Worm (Caenorhabditis elegans) whole organism, young adult: ENCODE measurements around the gene ephx-1.

Source experiments
- Y56A3A.18 ChIP-seq: fragments of 200-800 bp; sonication (Bioruptor generic); IDR thresholded peaks from 2 replicates; pipeline ENCODE4 v1.3.6; 2022; ENCODE audit warnings: missing genetic modification reagents, missing genetic modification characterization, missing compliant biosample characterization
- aptf-3 ChIP-seq: fragments of 200-800 bp; sonication (Bioruptor generic); IDR thresholded peaks from 2 replicates; pipeline ENCODE4 v1.3.6; 2022; ENCODE audit warnings: missing genetic modification characterization, missing compliant biosample characterization
- cebp-1 ChIP-seq, 2 experiments: fragments of 200-800 bp in 1 of 2; sonication (Bioruptor generic) in 1 of 2; sonication (generic microtip) in 1 of 2; IDR thresholded peaks in 1 of 2; optimal IDR thresholded peaks in 1 of 2; 2 replicates each; pipeline versions ENCODE4 v1.3.6 to Lab custom; 2017 to 2022; ENCODE audit warnings: missing compliant biosample characterization in 2 of 2, missing genetic modification characterization in 2 of 2, mild to moderate bottlenecking in 1 of 2, missing genetic modification reagents in 1 of 2, moderate library complexity in 1 of 2
- fkh-3 ChIP-seq: sonication (generic microtip); optimal IDR thresholded peaks from 2 replicates; lab custom pipeline; 2016; ENCODE audit warnings: mild to moderate bottlenecking, missing genetic modification characterization, missing compliant biosample characterization
- lin-54 ChIP-seq: fragments of 200-800 bp; sonication (Bioruptor generic); optimal IDR thresholded peaks from 2 replicates; lab custom pipeline; 2018; ENCODE audit warnings: mild to moderate bottlenecking, missing genetic modification characterization, missing compliant biosample characterization
- nhr-120 ChIP-seq: fragments of 200-800 bp; sonication (Bioruptor generic); IDR thresholded peaks from 2 replicates; pipeline ENCODE4 v1.3.6; 2022; ENCODE audit warnings: missing genetic modification characterization, missing compliant biosample characterization
- repo-1 ChIP-seq: sonication (generic microtip); optimal IDR thresholded peaks from 2 replicates; lab custom pipeline; 2017; ENCODE audit warnings: mild to moderate bottlenecking, missing genetic modification characterization, missing compliant biosample characterization
- snpc-4 ChIP-seq, 5 experiments: fragments of 150-350 bp in 1 of 5; sonication (generic microtip) in 4 of 5; optimal IDR thresholded peaks; 2 replicates each; lab custom pipeline; 2014 to 2018; ENCODE audit warnings: missing genetic modification characterization in 5 of 5, missing biosample characterization in 3 of 5, antibody characterized with exemption in 2 of 5, mild to moderate bottlenecking in 2 of 5, missing compliant biosample characterization in 2 of 5, missing genotype in 2 of 5, moderate library complexity in 2 of 5, missing genetic modification reagents in 1 of 5
- unc-62 ChIP-seq: fragments of 150-350 bp; optimal IDR thresholded peaks from 2 replicates; lab custom pipeline; 2014; ENCODE audit warnings: missing biosample characterization, missing genetic modification reagents, missing genetic modification characterization
- ztf-25 ChIP-seq: fragments of 200-800 bp; sonication (Bioruptor generic); IDR thresholded peaks from 2 replicates; pipeline ENCODE4 v1.3.6; 2022; ENCODE audit warnings: missing genetic modification reagents, missing genetic modification characterization, missing compliant biosample characterization
- ztf-3 ChIP-seq: fragments of 200-800 bp; sonication (Bioruptor generic); optimal IDR thresholded peaks from 2 replicates; lab custom pipeline; 2018; ENCODE audit warnings: mild to moderate bottlenecking, missing genetic modification characterization, missing compliant biosample characterization

DNA sequence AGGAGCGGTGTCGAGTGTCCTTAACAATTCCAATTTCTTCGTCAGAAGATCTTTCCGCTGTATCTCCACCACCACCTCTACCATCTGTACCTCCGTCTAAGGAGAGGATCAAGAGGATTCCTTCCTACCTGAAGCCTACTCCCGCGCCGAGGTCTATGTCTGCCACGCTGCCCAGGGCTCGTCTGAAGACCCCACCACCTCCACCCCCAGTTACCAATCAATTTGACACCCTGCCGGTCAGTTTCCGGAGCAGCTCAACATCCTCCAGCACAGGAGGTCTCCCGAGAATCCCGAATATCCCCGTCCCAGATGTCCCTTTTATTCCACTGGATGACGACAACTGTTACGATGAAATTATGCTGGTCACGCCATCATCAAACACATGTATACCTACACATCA lies 3.3 kb downstream of the ephx-1 start:
- TF ChIP-seq lin-54, result no peak
- no peak for TF ChIP-seq ztf-3 (GFP tag; lab: Kevin White, UChicago)
- TF ChIP-seq Y56A3A.18 (GFP tag; lab: Robert Waterston, UW), result no peak
- no peak for TF ChIP-seq ztf-25 (GFP tag; lab: Robert Waterston, UW)
- no peak for TF ChIP-seq unc-62 (GFP tag; lab: Kevin White, UChicago)
- TF ChIP-seq cebp-1 (GFP tag; IDR thresholded peaks at IDR 0.05; lab: Robert Waterston, UW), result no peak
- no peak for TF ChIP-seq cebp-1 (tag; optimal IDR thresholded peaks at IDR 0.05; lab: Kevin White, UChicago)
- no peak for TF ChIP-seq fkh-3 (tag; lab: Kevin White, UChicago)
- TF ChIP-seq nhr-120 (GFP tag; lab: Robert Waterston, UW), result no peak
- TF ChIP-seq snpc-4 (GFP tag; optimal IDR thresholded peaks at IDR 0.05; lab: Kevin White, UChicago), result no peak
- TF ChIP-seq snpc-4 (tag; optimal IDR thresholded peaks at IDR 0.05; lab: Kevin White, UChicago), result no peak
- TF ChIP-seq repo-1, result no peak
- TF ChIP-seq aptf-3 (GFP tag; lab: Robert Waterston, UW), result no peak
